Fruit fly (Drosophila melanogaster): ENCODE data around the gene Eig71Ef.

The Eig71Ef gene

dm6 chr3L:15610109-15610508 is 47.1 kb downstream of the Eig71Ef start, which contains the start of gene CG7650 (continued):
- no peak for TF ChIP-seq dysf (GFP tag; IDR thresholded peaks at IDR 0.05)
- peak; percentile 9 for TF ChIP-seq phol (tag; optimal IDR thresholded peaks at IDR 0.05)
- TF ChIP-seq CG3163 (GFP tag; optimal IDR thresholded peaks at IDR 0.05): no peak
- no peak for TF ChIP-seq Spps (tag; optimal IDR thresholded peaks at IDR 0.05)
- no peak for TF ChIP-seq Hr51 (GFP tag; optimal IDR thresholded peaks at IDR 0.05)
- TF ChIP-seq HHEX (GFP tag; optimal IDR thresholded peaks at IDR 0.05): no peak
- no peak for TF ChIP-seq CG9437 (GFP tag; optimal IDR thresholded peaks at IDR 0.05)
- TF ChIP-seq CG14667 (GFP tag; IDR thresholded peaks at IDR 0.05): no peak
- TF ChIP-seq Blimp-1 (GFP tag; optimal IDR thresholded peaks at IDR 0.05): no peak
- no peak for TF ChIP-seq CG5180 (GFP tag; optimal IDR thresholded peaks at IDR 0.05)
- TF ChIP-seq Med (GFP tag): no peak
- no peak for TF ChIP-seq pnt (GFP tag; optimal IDR thresholded peaks at IDR 0.05)
- TF ChIP-seq CG30020 (tag; optimal IDR thresholded peaks at IDR 0.05): no peak
- TF ChIP-seq CG7928 (GFP tag; optimal IDR thresholded peaks at IDR 0.05): no peak
- no peak for TF ChIP-seq CG10147 (GFP tag; optimal IDR thresholded peaks at IDR 0.05)
- no peak for TF ChIP-seq Dip2 (GFP tag; IDR thresholded peaks at IDR 0.05)
- peak; percentile 64 for TF ChIP-seq CG14710 (tag; optimal IDR thresholded peaks at IDR 0.05)
- no peak for TF ChIP-seq cg (GFP tag; optimal IDR thresholded peaks at IDR 0.05)
- peak; percentile 39 for TF ChIP-seq CG1603 (tag; optimal IDR thresholded peaks at IDR 0.05)
- no peak for TF ChIP-seq Hr3 (GFP tag; optimal IDR thresholded peaks at IDR 0.05)
- peak; percentile 34 for TF ChIP-seq CG17829 (tag; optimal IDR thresholded peaks at IDR 0.05)
- TF ChIP-seq CTCF (GFP tag; optimal IDR thresholded peaks at IDR 0.05): no peak
- TF ChIP-seq gcm2 (GFP tag; optimal IDR thresholded peaks at IDR 0.05): no peak
- no peak for TF ChIP-seq Antp (GFP tag; optimal IDR thresholded peaks at IDR 0.05)
- no peak for TF ChIP-seq CG9609 (GFP tag; optimal IDR thresholded peaks at IDR 0.05)
- no peak for TF ChIP-seq grau (tag; optimal IDR thresholded peaks at IDR 0.05)
- TF ChIP-seq oc (tag; optimal IDR thresholded peaks at IDR 0.05): no peak
- TF ChIP-seq CG14965 (GFP tag; optimal IDR thresholded peaks at IDR 0.05; ENCODE audit: borderline replicate concordance): no peak
- no peak for TF ChIP-seq CG14014 (GFP tag; IDR thresholded peaks at IDR 0.05)
- no peak for TF ChIP-seq CG15269 (tag; optimal IDR thresholded peaks at IDR 0.05)
- no peak for TF ChIP-seq fd96Cb (tag; optimal IDR thresholded peaks at IDR 0.05)
- TF ChIP-seq sisA (GFP tag; IDR thresholded peaks at IDR 0.05): no peak
- peak; percentile 91 for TF ChIP-seq Dref (GFP tag; IDR thresholded peaks at IDR 0.05)
- peak; percentile 84 for TF ChIP-seq HLH4C (GFP tag; IDR thresholded peaks at IDR 0.05; ENCODE audit: partially characterized antibody)
- no peak for TF ChIP-seq dan (GFP tag; IDR thresholded peaks at IDR 0.05)
- no peak for TF ChIP-seq Gug (GFP tag; IDR thresholded peaks at IDR 0.05)
- no peak for TF ChIP-seq CG3726 (GFP tag; IDR thresholded peaks at IDR 0.05)
- no peak for TF ChIP-seq fd64A (GFP tag; optimal IDR thresholded peaks at IDR 0.05)
- TF ChIP-seq pum (GFP tag; optimal IDR thresholded peaks at IDR 0.05): no peak
- no peak for TF ChIP-seq CG13424 (tag; optimal IDR thresholded peaks at IDR 0.05)
- peak; percentile 95 for TF ChIP-seq E2f2 (GFP tag; IDR thresholded peaks at IDR 0.05)
- TF ChIP-seq stwl (tag; optimal IDR thresholded peaks at IDR 0.05): peak; percentile 72
- no peak for TF ChIP-seq HmgD (GFP tag; optimal IDR thresholded peaks at IDR 0.05)
- TF ChIP-seq CG11085 (GFP tag; IDR thresholded peaks at IDR 0.05): no peak
- TF ChIP-seq CG13894 (tag; optimal IDR thresholded peaks at IDR 0.05): no peak
- no peak for TF ChIP-seq ATbp (GFP tag; optimal IDR thresholded peaks at IDR 0.05)
- TF ChIP-seq CG8388 (GFP tag; optimal IDR thresholded peaks at IDR 0.05): no peak
- no peak for TF ChIP-seq Atf-2 (GFP tag; optimal IDR thresholded peaks at IDR 0.05)
- TF ChIP-seq Lhr (GFP tag; optimal IDR thresholded peaks at IDR 0.05): no peak
- peak; percentile 22 for TF ChIP-seq CG2712 (tag; optimal IDR thresholded peaks at IDR 0.05)
- no peak for TF ChIP-seq CG17568 (GFP tag; optimal IDR thresholded peaks at IDR 0.05)
- TF ChIP-seq CG11696 (GFP tag; IDR thresholded peaks at IDR 0.05): no peak

Measured in whole organism, embryonic.